Worm (Caenorhabditis elegans) whole organism, L1 larva: ENCODE measurements around the gene sre-53.

Source experiments
- ama-1 ChIP-seq: fragments of 150-350 bp; optimal IDR thresholded peaks from 2 replicates; lab custom pipeline; 2014
- elt-2 ChIP-seq: sonication (generic microtip); optimal IDR thresholded peaks from 2 replicates; lab custom pipeline; 2016; ENCODE audit warnings: missing genetic modification characterization, mild to moderate bottlenecking, inconsistent platforms, missing compliant biosample characterization, missing genetic modification reagents
- fkh-8 ChIP-seq: sonication (generic microtip); optimal IDR thresholded peaks from 2 replicates; lab custom pipeline; 2016; ENCODE audit warnings: mild to moderate bottlenecking, missing genetic modification characterization, missing compliant biosample characterization
- grh-1 ChIP-seq: fragments of 200-800 bp; sonication (Bioruptor generic); IDR thresholded peaks from 2 replicates; pipeline ENCODE4 v1.3.6; 2022; ENCODE audit warnings: missing genetic modification reagents, missing genetic modification characterization, missing compliant biosample characterization
- nhr-19 ChIP-seq: fragments of 200-800 bp; sonication (Bioruptor generic); conservative IDR thresholded peaks from 2 replicates; pipeline ENCODE4 v1.3.6; 2022; ENCODE audit warnings: missing genetic modification characterization, missing compliant biosample characterization
- nhr-237 ChIP-seq: fragments of 150-350 bp; optimal IDR thresholded peaks from 2 replicates; lab custom pipeline; 2014; ENCODE audit warnings: missing biosample characterization, missing genetic modification characterization
- unc-62 ChIP-seq: fragments of 150-350 bp; optimal IDR thresholded peaks from 2 replicates; lab custom pipeline; 2014; ENCODE audit warnings: missing biosample characterization, missing genetic modification reagents, missing genetic modification characterization

- TF ChIP-seq unc-62 (GFP tag; lab: Kevin White, UChicago) (no peak), ama-1 (no peak), nhr-19 (GFP tag; lab: Robert Waterston, UW) (peak; percentile 62), grh-1 (GFP tag; lab: Robert Waterston, UW) (no peak), nhr-237 (tag; lab: Kevin White, UChicago) (no peak), fkh-8 (tag; lab: Kevin White, UChicago) (peak; percentile 72), elt-2 (tag; lab: Kevin White, UChicago) (no peak)
Measured at ce11 chrII:12339152-12339551, 15.9 kb upstream of the sre-53 start.
